Worm (Caenorhabditis elegans): ENCODE results near the gene F01F1.15.

DNA sequence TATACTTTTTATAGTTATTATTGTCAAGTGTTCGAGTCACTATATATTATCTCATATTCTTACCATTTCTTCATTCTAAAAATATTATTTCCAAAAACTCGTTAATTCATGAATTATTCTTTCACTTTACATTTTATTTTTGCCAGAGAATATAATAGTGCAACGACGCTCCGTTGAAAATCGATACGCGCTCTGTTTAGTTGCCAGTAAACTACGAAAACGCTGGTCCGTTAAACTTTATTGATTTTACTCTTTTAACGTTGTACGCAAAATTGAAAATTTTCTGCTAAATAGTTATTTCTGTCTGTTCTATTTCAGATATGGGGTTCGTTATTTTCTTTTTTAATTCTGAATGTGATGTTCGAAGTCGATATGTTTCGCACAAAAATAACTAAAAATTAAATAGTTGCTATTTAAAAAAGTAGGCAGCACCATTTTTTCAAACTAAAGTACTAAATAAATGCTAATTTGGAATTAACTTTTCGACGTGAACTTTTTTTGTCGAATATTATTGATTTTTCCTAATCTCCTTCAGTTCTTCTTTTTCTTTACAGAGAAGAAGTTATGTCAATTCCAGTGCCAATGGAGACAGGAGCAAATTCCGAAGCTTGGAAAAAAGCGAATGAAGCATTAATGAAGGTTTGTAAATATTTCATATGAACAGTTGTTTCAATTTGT lies 10.1 kb upstream of the F01F1.15 start, which contains the start of gene hpo-10:
- TF ChIP-seq tab-1 (GFP tag; IDR thresholded peaks at IDR 0.05) (no peak), ztf-29 (GFP tag; IDR thresholded peaks at IDR 0.05) (no peak), cog-1 (tag; optimal IDR thresholded peaks at IDR 0.05) (no peak), flt-1 (GFP tag; IDR thresholded peaks at IDR 0.05) (no peak), ref-1 (GFP tag; conservative IDR thresholded peaks at IDR 0.05) (no peak)
